Worm (Caenorhabditis elegans): ENCODE measurements around the gene T02E9.5.

Gene T02E9.5

ce11 chrV:11335757-11336418 lies 6.1 kb upstream of the T02E9.5 start:
- TF ChIP-seq ceh-14 (tag; optimal IDR thresholded peaks at IDR 0.05): no peak
- TF ChIP-seq pha-2 (tag; optimal IDR thresholded peaks at IDR 0.05): peak; percentile 5
- peak; percentile 95 for TF ChIP-seq pax-1 (tag; optimal IDR thresholded peaks at IDR 0.05)
- TF ChIP-seq ztf-16 (tag; optimal IDR thresholded peaks at IDR 0.05): no peak
- peak; percentile 97 for TF ChIP-seq ceh-34 (tag; optimal IDR thresholded peaks at IDR 0.05)

DNA sequence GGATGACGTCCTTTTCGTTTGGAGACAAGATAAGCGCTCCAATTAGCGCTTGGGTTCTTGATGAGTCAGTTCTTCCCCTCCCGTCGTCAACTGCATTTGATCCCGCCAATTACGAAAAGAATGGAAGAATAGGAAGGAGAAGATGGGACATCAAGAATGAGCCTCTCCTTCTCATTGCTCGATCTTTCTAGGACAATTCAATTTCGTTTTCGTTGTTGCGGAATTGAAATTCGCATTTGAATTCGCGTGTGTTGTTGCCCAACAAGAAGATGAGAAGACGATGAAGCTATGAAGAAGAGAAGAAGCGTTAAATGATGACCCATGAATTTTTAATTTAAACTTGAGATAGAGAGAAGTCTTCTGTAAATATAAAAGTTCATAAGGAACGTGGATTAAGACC lies 5.2 kb upstream of the T02E9.5 start:
- TF ChIP-seq ceh-31 (tag; optimal IDR thresholded peaks at IDR 0.05) (no peak), unc-42 (tag; optimal IDR thresholded peaks at IDR 0.05) (peak; percentile 90)

ce11 chrV:11341130-11341675 lies 830 bp upstream of the T02E9.5 start:
- TF ChIP-seq K09A11.1 (tag; optimal IDR thresholded peaks at IDR 0.05; ENCODE audit: insufficient read depth) (no peak), ceh-34 (tag; optimal IDR thresholded peaks at IDR 0.05) (peak; percentile 16), unc-42 (tag; optimal IDR thresholded peaks at IDR 0.05) (peak; percentile 97), ceh-19 (GFP tag; optimal IDR thresholded peaks at IDR 0.05) (peak; percentile 24), ref-2 (tag; optimal IDR thresholded peaks at IDR 0.05) (peak; percentile 26), ceh-2 (tag; optimal IDR thresholded peaks at IDR 0.05) (no peak), ceh-30 (tag; optimal IDR thresholded peaks at IDR 0.05) (no peak), ceh-31 (tag; optimal IDR thresholded peaks at IDR 0.05) (peak; percentile 38), tbx-2 (tag; optimal IDR thresholded peaks at IDR 0.05) (peak; percentile 13)

DNA sequence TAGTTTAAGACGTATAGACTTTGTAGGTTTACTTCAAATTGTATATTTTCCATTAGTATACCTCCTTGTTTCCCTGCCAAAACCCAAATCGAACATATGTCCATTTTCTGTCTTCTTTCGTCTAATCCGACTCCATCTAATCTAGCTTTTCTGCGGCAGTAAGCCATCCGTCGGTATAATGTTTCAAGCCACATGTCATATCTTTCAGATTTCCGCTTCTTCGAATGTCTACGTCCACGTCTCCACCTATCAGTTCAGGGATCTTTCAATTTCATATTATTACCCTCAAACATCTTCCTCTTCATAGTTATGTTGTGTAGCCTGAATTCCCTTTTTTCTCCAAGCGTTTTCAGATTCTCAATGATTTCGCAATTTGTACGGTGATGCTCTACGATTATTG lies 2.1 kb downstream of the T02E9.5 start:
- peak; percentile 3 for TF ChIP-seq ama-1 (optimal IDR thresholded peaks at IDR 0.05)
- no peak for TF ChIP-seq sox-4 (tag; optimal IDR thresholded peaks at IDR 0.05)

ce11 chrV:11344816-11345336 lies 2.8 kb downstream of the T02E9.5 start:
- peak; percentile 24 for TF ChIP-seq gmeb-2 (tag; optimal IDR thresholded peaks at IDR 0.05)
- TF ChIP-seq sox-2 (GFP tag; IDR thresholded peaks at IDR 0.05): no peak
- no peak for TF ChIP-seq ceh-6 (GFP tag; optimal IDR thresholded peaks at IDR 0.05)
- TF ChIP-seq ama-1 (optimal IDR thresholded peaks at IDR 0.05): peak; percentile 75

ce11 chrV:11346912-11347311 lies 4.9 kb downstream of the T02E9.5 start, which contains the start of gene grl-7:
Gene grl-7 (minus strand): TSS chrV:11347012.
- no peak for TF ChIP-seq ceh-14 (tag; optimal IDR thresholded peaks at IDR 0.05)

ce11 chrV:11351263-11351662 lies 9.2 kb downstream of the T02E9.5 start:
- no peak for TF ChIP-seq rnt-1 (tag; optimal IDR thresholded peaks at IDR 0.05)
- no peak for TF ChIP-seq hlh-15 (tag; optimal IDR thresholded peaks at IDR 0.05)
- TF ChIP-seq ceh-6 (GFP tag; optimal IDR thresholded peaks at IDR 0.05): no peak
- no peak for TF ChIP-seq sox-2 (GFP tag; IDR thresholded peaks at IDR 0.05)
- no peak for TF ChIP-seq tbx-2 (tag; optimal IDR thresholded peaks at IDR 0.05)
- peak; percentile 36 for TF ChIP-seq unc-42 (tag; optimal IDR thresholded peaks at IDR 0.05)
- TF ChIP-seq ceh-45 (GFP tag; IDR thresholded peaks at IDR 0.05): no peak
- TF ChIP-seq hlh-13 (GFP tag; optimal IDR thresholded peaks at IDR 0.05): no peak

DNA sequence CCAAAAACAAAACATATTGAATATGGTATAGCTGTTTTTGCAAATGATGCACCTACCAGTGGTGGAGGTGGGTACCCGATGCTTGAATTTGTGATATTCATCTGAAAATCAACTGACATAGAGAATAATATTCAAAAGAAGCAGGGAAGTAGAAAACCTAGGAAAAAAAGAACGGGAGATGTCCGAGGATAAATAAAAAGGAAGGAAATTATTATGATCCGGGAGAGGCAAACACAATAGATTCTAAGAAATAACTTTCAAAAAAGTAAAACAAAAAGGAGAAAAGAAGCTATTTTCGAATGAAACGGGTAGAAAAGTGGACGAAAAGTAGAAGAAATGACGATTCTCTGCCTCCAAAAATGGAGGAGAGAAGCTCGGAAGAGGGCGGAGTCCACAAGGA lies 10.9 kb downstream of the T02E9.5 start, which contains the start of gene npr-25:
TSS of gene npr-25 (minus strand) at position 101 of the 400 bp plus-strand sequence.
- no peak for TF ChIP-seq dve-1 (tag; optimal IDR thresholded peaks at IDR 0.05)
- no peak for TF ChIP-seq nhr-232 (tag; optimal IDR thresholded peaks at IDR 0.05)
- TF ChIP-seq ceh-48 (tag; optimal IDR thresholded peaks at IDR 0.05): no peak
- TF ChIP-seq sdc-2 (tag; optimal IDR thresholded peaks at IDR 0.05): no peak
- TF ChIP-seq T23F11.4 (GFP tag; optimal IDR thresholded peaks at IDR 0.05): no peak
- no peak for TF ChIP-seq ama-1 (optimal IDR thresholded peaks at IDR 0.05)
- no peak for TF ChIP-seq madf-2 (tag; optimal IDR thresholded peaks at IDR 0.05)
- no peak for TF ChIP-seq pag-3 (tag; optimal IDR thresholded peaks at IDR 0.05; ENCODE audit: borderline replicate concordance)
- no peak for TF ChIP-seq elt-2 (tag; optimal IDR thresholded peaks at IDR 0.05)
- TF ChIP-seq hlh-6 (tag; optimal IDR thresholded peaks at IDR 0.05): no peak
- TF ChIP-seq sox-2 (GFP tag; IDR thresholded peaks at IDR 0.05): no peak
- no peak for TF ChIP-seq unc-86 (tag; optimal IDR thresholded peaks at IDR 0.05)
- no peak for TF ChIP-seq ref-2 (tag; optimal IDR thresholded peaks at IDR 0.05)
- no peak for TF ChIP-seq ceh-24 (tag; optimal IDR thresholded peaks at IDR 0.05)
- TF ChIP-seq ttx-3 (tag; optimal IDR thresholded peaks at IDR 0.05): no peak
- TF ChIP-seq pros-1 (tag; optimal IDR thresholded peaks at IDR 0.05): no peak
- no peak for TF ChIP-seq fax-1 (tag; optimal IDR thresholded peaks at IDR 0.05)
- TF ChIP-seq unc-55 (GFP tag; optimal IDR thresholded peaks at IDR 0.05): no peak
- TF ChIP-seq ets-4 (tag; optimal IDR thresholded peaks at IDR 0.05): no peak

Measured in whole organism, late embryonic.